Fruit fly (Drosophila melanogaster) S2 (cell line): Measurements from ENCODE around the gene Cog4.

Experiments
- CG8478 ChIP-seq: fragments of >200 bp; optimal IDR thresholded peaks from 2 replicates; lab custom pipeline; 2018
- CTCF ChIP-seq, 2 experiments: fragments of >200 bp; optimal IDR thresholded peaks; 2 replicates each; lab custom pipeline; 2018

DNA sequence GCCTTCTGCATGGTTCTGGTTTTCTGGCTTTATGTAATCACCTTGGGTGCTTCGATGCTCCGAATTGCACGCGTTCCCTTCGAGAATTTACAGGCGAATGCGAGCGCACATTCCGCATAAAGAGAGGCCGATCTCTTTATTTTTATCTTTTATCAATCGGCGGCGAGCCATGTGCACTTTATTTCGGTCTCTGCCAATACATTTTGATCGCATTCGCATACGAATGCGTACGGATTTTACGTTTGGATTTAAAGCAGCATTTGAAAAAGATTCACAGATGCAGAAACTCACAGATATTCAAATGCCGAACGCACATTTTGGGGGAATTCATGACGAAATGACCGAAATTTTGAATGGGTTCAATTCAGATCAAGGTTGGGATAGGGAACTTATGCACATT, 2.9 kb upstream of the Cog4 start, which contains the start of gene CG13144:
- TF ChIP-seq CTCF (optimal IDR thresholded peaks at IDR 0.05; lab: Kevin White, UChicago) (no peak), CG8478 (lab: Kevin White, UChicago) (no peak)
